Fruit fly (Drosophila melanogaster): Measurements from ENCODE around the gene CG12099.
A peak's percentile ranks its signal among the peaks of the same experiment; 100 is the strongest.

CG12099 gene

DNA sequence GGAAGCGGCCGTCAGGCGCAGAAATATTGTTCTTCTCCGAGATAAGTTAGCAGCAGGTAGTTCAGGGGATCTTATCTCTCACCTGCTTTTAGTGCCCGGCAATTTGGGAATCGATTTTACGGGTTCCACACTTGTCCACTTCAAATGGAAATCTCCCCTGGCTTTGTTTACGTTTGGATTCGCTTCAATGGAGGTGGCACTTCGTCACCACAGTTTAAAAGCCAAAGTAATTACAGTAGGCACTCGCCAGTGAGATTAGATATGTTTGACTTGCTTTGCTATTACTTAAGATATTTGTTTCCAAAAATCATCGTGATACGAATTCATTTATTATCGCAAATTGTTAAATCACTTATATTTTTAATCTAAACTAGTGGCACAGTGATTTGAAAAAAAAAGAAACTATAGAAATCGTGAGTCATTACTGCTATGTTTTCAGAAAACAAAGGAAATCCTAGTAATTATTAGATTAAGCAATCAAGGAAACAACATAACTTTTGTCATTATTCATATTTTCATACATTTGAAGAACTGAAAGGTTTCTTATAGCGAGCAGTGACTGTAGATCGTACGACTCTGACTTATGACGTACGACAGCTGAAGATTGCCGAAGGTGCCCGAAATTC is 9.8 kb downstream of the CG12099 start (continued):
- TF ChIP-seq tna (GFP tag; IDR thresholded peaks at IDR 0.05; ENCODE audit: partially characterized antibody) (no peak), CG4707 (GFP tag; optimal IDR thresholded peaks at IDR 0.05) (no peak), hbn (GFP tag; IDR thresholded peaks at IDR 0.05; ENCODE audit: partially characterized antibody) (no peak), Dek (tag; optimal IDR thresholded peaks at IDR 0.05) (peak; percentile 70), CG10209 (GFP tag; optimal IDR thresholded peaks at IDR 0.05) (peak; percentile 65), ewg (GFP tag; optimal IDR thresholded peaks at IDR 0.05) (no peak), CG17361 (GFP tag; IDR thresholded peaks at IDR 0.05) (peak; percentile 68), CG17385 (GFP tag; optimal IDR thresholded peaks at IDR 0.05) (peak; percentile 70), crc (GFP tag; optimal IDR thresholded peaks at IDR 0.05) (peak; percentile 43), jumu (GFP tag; optimal IDR thresholded peaks at IDR 0.05) (no peak), CG4854 (GFP tag; optimal IDR thresholded peaks at IDR 0.05) (peak; percentile 42), ttk (GFP tag; IDR thresholded peaks at IDR 0.05) (0 out of 2 replicates have a peak, but pooled peaks have one; percentile 22), Atf6 (GFP tag; IDR thresholded peaks at IDR 0.05) (peak; percentile 46; the same call in 1 of the 2 replicates), seq (GFP tag; IDR thresholded peaks at IDR 0.05) (no peak; the same call in 1 of the 2 replicates), lmd (GFP tag; IDR thresholded peaks at IDR 0.05) (peak; percentile 59; the same call in 1 of the 2 replicates), CG11723 (GFP tag; optimal IDR thresholded peaks at IDR 0.05) (peak; percentile 19), az2 (GFP tag; optimal IDR thresholded peaks at IDR 0.05) (peak; percentile 40), CG6813 (GFP tag; optimal IDR thresholded peaks at IDR 0.05) (peak; percentile 32), schlank (tag; optimal IDR thresholded peaks at IDR 0.05) (no peak), CG15269 (tag; optimal IDR thresholded peaks at IDR 0.05) (peak; percentile 83), scrt (GFP tag; optimal IDR thresholded peaks at IDR 0.05) (peak; percentile 50), Gug (GFP tag; IDR thresholded peaks at IDR 0.05) (no peak; the same call in 3 of the 4 replicates), tio (GFP tag; optimal IDR thresholded peaks at IDR 0.05) (no peak), zf30C (GFP tag; optimal IDR thresholded peaks at IDR 0.05) (no peak), jigr1 (GFP tag; IDR thresholded peaks at IDR 0.05) (no peak), repo (GFP tag; optimal IDR thresholded peaks at IDR 0.05) (no peak), CG34224 (GFP tag; IDR thresholded peaks at IDR 0.05; ENCODE audit: partially characterized antibody) (no peak), Hr3 (GFP tag; optimal IDR thresholded peaks at IDR 0.05) (peak; percentile 53), E2f1 (GFP tag; IDR thresholded peaks at IDR 0.05) (no peak), CG4404 (GFP tag; IDR thresholded peaks at IDR 0.05) (peak; percentile 43; the same call in 1 of the 2 replicates), pho (GFP tag; optimal IDR thresholded peaks at IDR 0.05) (peak; percentile 66), org-1 (GFP tag; optimal IDR thresholded peaks at IDR 0.05) (peak; percentile 31), bowl (GFP tag; IDR thresholded peaks at IDR 0.05) (no peak), CG3065 (GFP tag; optimal IDR thresholded peaks at IDR 0.05) (no peak), inv (GFP tag; IDR thresholded peaks at IDR 0.05; ENCODE audit: partially characterized antibody) (no peak), CG2678 (tag; optimal IDR thresholded peaks at IDR 0.05) (peak; percentile 84), CG31365 (tag; optimal IDR thresholded peaks at IDR 0.05) (no peak), Oaz (GFP tag; IDR thresholded peaks at IDR 0.05) (0 out of 2 replicates have a peak, but pooled peaks have one; percentile 17), CG3163 (GFP tag; optimal IDR thresholded peaks at IDR 0.05) (no peak), sima (GFP tag; optimal IDR thresholded peaks at IDR 0.05) (no peak), CG4360 (GFP tag; IDR thresholded peaks at IDR 0.05) (no peak), HLH3B (GFP tag; IDR thresholded peaks at IDR 0.05) (0 out of 2 replicates have a peak, but pooled peaks have one; percentile 37), Trl (optimal IDR thresholded peaks at IDR 0.05) (no peak), Trl (GFP tag; optimal IDR thresholded peaks at IDR 0.05) (peak; percentile 9), gfzf (GFP tag; optimal IDR thresholded peaks at IDR 0.05) (no peak), Atf-2 (GFP tag; optimal IDR thresholded peaks at IDR 0.05) (peak; percentile 24), CG12391 (tag; optimal IDR thresholded peaks at IDR 0.05) (peak; percentile 54), CG12219 (GFP tag; optimal IDR thresholded peaks at IDR 0.05) (no peak), lola (GFP tag; optimal IDR thresholded peaks at IDR 0.05) (peak in 1 of 3 experiments; percentile 34), Kr (GFP tag; optimal IDR thresholded peaks at IDR 0.05) (no peak)
